Worm (Caenorhabditis elegans): ENCODE results near the gene Y39A1A.20.

Y39A1A.20 gene

ce11 chrIII:10717479-10717878, 17.1 kb upstream of the Y39A1A.20 start:
- TF ChIP-seq zip-8 (tag; optimal IDR thresholded peaks at IDR 0.05) (peak; percentile 11), lin-32 (GFP tag; optimal IDR thresholded peaks at IDR 0.05) (no peak)

DNA sequence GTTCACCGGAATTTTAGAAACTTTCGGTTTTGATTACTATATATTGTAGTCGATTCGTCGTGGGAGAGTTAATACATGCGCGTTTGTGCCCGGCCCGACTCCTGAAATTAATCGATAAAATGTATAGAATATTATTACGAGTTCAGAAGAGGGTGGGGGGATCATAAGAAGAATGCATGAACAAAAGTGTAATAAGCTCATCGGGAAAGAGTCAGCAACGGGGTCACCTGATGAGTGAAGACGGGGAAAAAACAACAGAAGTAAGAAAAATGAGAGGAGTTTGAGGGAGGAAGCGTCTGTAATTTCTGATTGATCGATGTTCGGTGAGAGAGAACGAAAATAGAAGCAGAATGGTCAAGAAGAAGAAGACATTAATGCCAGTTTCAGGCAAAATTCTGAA, 15.7 kb upstream of the Y39A1A.20 start, which contains the start of gene W09D10.4:
W09D10.4 (minus strand) TSS at position 101 of the 400 bp plus-strand sequence.
- TF ChIP-seq ztf-11 (tag; optimal IDR thresholded peaks at IDR 0.05) (no peak), lin-13 (tag; optimal IDR thresholded peaks at IDR 0.05) (no peak), ces-1 (GFP tag; optimal IDR thresholded peaks at IDR 0.05) (no peak), nhr-2 (tag; optimal IDR thresholded peaks at IDR 0.05) (no peak), mab-5 (tag; optimal IDR thresholded peaks at IDR 0.05) (no peak), ceh-83 (GFP tag; optimal IDR thresholded peaks at IDR 0.05) (no peak), ceh-39 (tag; optimal IDR thresholded peaks at IDR 0.05) (no peak), zip-8 (tag; optimal IDR thresholded peaks at IDR 0.05) (no peak), drap-1 (GFP tag; optimal IDR thresholded peaks at IDR 0.05) (no peak), ham-2 (GFP tag; optimal IDR thresholded peaks at IDR 0.05) (no peak), snpc-4 (tag; optimal IDR thresholded peaks at IDR 0.05) (no peak), tbx-8 (GFP tag; optimal IDR thresholded peaks at IDR 0.05) (no peak), hlh-1 (tag; optimal IDR thresholded peaks at IDR 0.05) (no peak), nhr-237 (tag; optimal IDR thresholded peaks at IDR 0.05) (no peak)

DNA sequence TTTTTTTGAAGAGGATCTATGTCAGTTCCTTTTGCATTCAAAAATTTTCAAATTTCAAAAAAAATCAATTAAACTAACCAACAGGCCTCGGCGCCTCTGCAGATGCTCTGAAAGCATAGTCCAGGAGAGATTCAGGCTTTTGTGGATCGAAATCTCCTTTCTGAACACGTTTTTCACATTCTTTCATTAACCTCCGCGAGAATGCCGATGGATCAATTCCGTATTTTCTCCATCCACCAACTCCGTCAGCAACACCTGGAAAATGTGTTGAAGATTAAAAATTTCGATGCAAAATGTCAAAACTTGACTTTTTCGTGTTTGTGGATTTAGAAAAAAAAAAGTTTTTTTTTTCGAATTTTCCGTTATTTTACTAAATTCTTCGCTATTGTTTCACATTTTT, 14.2 kb upstream of the Y39A1A.20 start:
- TF ChIP-seq elt-1 (tag; optimal IDR thresholded peaks at IDR 0.05; ENCODE audit: borderline replicate concordance, insufficient read depth) (no peak), M03D4.4 (tag; optimal IDR thresholded peaks at IDR 0.05) (no peak), nhr-237 (tag; optimal IDR thresholded peaks at IDR 0.05) (no peak)

ce11 chrIII:10711192-10711673, 10.9 kb upstream of the Y39A1A.20 start, which contains the start of gene W09D10.5:
Gene W09D10.5, minus strand, starts transcription at chrIII:10711536.
- TF ChIP-seq M03D4.4 (tag; optimal IDR thresholded peaks at IDR 0.05), result no peak
- TF ChIP-seq zip-8 (tag; optimal IDR thresholded peaks at IDR 0.05), result no peak
- no peak for TF ChIP-seq nhr-12 (tag; optimal IDR thresholded peaks at IDR 0.05)
- no peak for TF ChIP-seq hlh-1 (tag; optimal IDR thresholded peaks at IDR 0.05)
- no peak for TF ChIP-seq snpc-4 (tag; optimal IDR thresholded peaks at IDR 0.05)
- no peak for TF ChIP-seq nhr-76 (tag; optimal IDR thresholded peaks at IDR 0.05)
- no peak for TF ChIP-seq ham-2 (GFP tag; optimal IDR thresholded peaks at IDR 0.05)
- no peak for TF ChIP-seq unc-39 (tag; optimal IDR thresholded peaks at IDR 0.05)

- TF ChIP-seq nhr-2 (tag; optimal IDR thresholded peaks at IDR 0.05) (no peak), zip-8 (tag; optimal IDR thresholded peaks at IDR 0.05) (peak; percentile 93)
Observed at ce11 chrIII:10709676-10710075, 9.3 kb upstream of the Y39A1A.20 start.

- no peak for TF ChIP-seq ceh-43 (GFP tag; optimal IDR thresholded peaks at IDR 0.05)
- TF ChIP-seq lin-13 (tag; optimal IDR thresholded peaks at IDR 0.05), result no peak
- TF ChIP-seq mep-1 (tag; optimal IDR thresholded peaks at IDR 0.05), result no peak
- TF ChIP-seq unc-62 (GFP tag; optimal IDR thresholded peaks at IDR 0.05), result no peak
- TF ChIP-seq cnd-1 (tag; optimal IDR thresholded peaks at IDR 0.05), result no peak
- TF ChIP-seq elt-3 (tag; optimal IDR thresholded peaks at IDR 0.05), result no peak
- TF ChIP-seq ham-2 (GFP tag; optimal IDR thresholded peaks at IDR 0.05), result no peak
- no peak for TF ChIP-seq ztf-11 (tag; optimal IDR thresholded peaks at IDR 0.05)
- no peak for TF ChIP-seq nhr-12 (tag; optimal IDR thresholded peaks at IDR 0.05)
- TF ChIP-seq sptf-1 (tag; optimal IDR thresholded peaks at IDR 0.05), result no peak
- TF ChIP-seq sem-2 (GFP tag; optimal IDR thresholded peaks at IDR 0.05), result no peak
- no peak for TF ChIP-seq nhr-28 (tag; optimal IDR thresholded peaks at IDR 0.05)
- TF ChIP-seq nhr-76 (tag; optimal IDR thresholded peaks at IDR 0.05), result no peak
- no peak for TF ChIP-seq lsy-2 (tag; optimal IDR thresholded peaks at IDR 0.05)
- no peak for TF ChIP-seq nhr-237 (tag; optimal IDR thresholded peaks at IDR 0.05)
- no peak for TF ChIP-seq lin-32 (GFP tag; optimal IDR thresholded peaks at IDR 0.05)
- TF ChIP-seq unc-39 (tag; optimal IDR thresholded peaks at IDR 0.05), result no peak
- no peak for TF ChIP-seq M03D4.4 (tag; optimal IDR thresholded peaks at IDR 0.05)
Observed at ce11 chrIII:10708484-10708883, 8.1 kb upstream of the Y39A1A.20 start.

DNA sequence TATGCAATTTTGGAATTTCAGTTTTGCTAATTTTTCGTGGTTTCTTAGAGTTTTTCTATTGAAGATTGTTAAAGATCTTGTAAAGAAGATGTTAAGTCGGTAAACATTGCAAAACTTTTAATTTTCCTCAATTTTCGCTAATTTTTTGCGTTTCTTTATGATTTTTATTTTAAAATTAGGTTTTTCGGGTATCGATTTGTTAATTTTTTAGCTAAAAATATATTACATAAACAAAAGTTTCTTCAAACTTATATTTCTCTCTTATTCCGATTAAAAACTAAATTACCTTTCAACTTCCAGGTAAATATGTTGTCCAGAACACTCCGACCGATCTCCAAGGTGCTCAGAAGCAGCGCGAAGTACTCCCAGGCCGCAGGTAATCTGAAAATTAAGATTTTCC, 7.1 kb upstream of the Y39A1A.20 start, which contains the start of gene mrpl-12:
mrpl-12 (plus strand) TSS at position 301 of the 400 bp plus-strand sequence.
- TF ChIP-seq M03D4.4 (tag; optimal IDR thresholded peaks at IDR 0.05) (no peak), lin-32 (GFP tag; optimal IDR thresholded peaks at IDR 0.05) (no peak), zip-8 (tag; optimal IDR thresholded peaks at IDR 0.05) (no peak), elt-3 (tag; optimal IDR thresholded peaks at IDR 0.05) (no peak), nhr-76 (tag; optimal IDR thresholded peaks at IDR 0.05) (no peak), ceh-83 (GFP tag; optimal IDR thresholded peaks at IDR 0.05) (no peak), pha-4 (tag; optimal IDR thresholded peaks at IDR 0.05) (no peak), ztf-11 (tag; optimal IDR thresholded peaks at IDR 0.05) (no peak)
